Worm (Caenorhabditis elegans): ENCODE results near the gene str-256.

Gene str-256

DNA sequence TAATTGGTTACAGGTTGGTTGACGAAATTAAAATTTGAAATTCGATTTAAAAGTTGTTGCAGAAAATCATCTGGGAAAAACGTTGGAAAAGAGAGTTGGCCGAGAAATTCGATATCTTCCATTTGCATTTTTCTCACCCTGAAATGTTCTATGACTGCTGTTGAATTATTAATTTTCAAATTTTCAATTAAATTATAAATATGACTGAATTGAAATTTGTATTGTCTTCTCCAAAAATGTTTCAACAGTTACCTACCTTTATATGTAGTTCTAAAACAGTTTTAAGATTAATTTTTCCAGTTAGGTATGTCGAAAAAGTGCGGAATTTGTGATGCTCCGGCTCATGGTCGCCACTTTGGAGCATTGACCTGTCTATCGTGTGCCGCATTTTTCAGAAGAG is 14.4 kb downstream of the str-256 start, which contains the start of gene nhr-211:
TSS of gene nhr-211 (plus strand) at position 301 of the 400 bp plus-strand sequence.
- no peak for TF ChIP-seq dpl-1 (GFP tag; optimal IDR thresholded peaks at IDR 0.05)
- TF ChIP-seq lin-14 (GFP tag; optimal IDR thresholded peaks at IDR 0.05): no peak
- no peak for TF ChIP-seq fkh-10 (GFP tag; optimal IDR thresholded peaks at IDR 0.05)
- no peak for TF ChIP-seq skn-1 (tag; optimal IDR thresholded peaks at IDR 0.05)
- no peak for TF ChIP-seq elt-3 (tag; optimal IDR thresholded peaks at IDR 0.05)
- TF ChIP-seq nhr-19 (GFP tag; conservative IDR thresholded peaks at IDR 0.05): no peak
- no peak for TF ChIP-seq snpc-4 (tag; optimal IDR thresholded peaks at IDR 0.05)

DNA sequence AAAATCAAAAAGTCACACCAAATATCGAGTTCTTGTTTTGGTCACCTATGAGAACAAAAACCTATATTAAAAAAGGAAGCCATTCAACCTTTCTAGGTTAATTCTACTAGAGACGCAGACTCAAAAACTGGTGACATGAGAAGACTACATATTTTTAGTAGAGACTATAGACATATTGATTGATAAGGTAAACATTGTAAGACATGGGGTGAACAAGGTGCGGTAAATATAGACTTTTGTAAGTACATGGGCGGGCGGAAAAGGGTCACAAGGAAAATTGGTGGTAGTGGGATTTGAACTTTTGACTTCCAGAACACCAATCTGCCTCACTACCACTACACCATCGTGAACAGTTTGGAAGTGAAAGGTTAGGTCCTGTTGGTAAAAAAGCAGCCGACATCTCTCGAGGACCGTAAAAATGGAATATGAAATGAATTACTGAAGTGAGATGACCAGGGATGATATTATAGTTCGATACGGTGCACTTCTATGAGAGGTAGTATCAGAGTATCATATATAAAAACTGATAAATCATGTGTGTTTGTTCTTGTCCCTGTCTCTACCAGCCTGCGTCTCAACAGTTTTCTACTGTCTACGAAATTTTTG is 16.7 kb downstream of the str-256 start, which contains the start of gene nhr-212:
TSS of gene nhr-212 (plus strand) at position 573 of the 606 bp plus-strand sequence.
- TF ChIP-seq unc-86 (tag; optimal IDR thresholded peaks at IDR 0.05): no peak
- no peak for TF ChIP-seq swsn-7 (tag; optimal IDR thresholded peaks at IDR 0.05)
- TF ChIP-seq sox-4 (tag; optimal IDR thresholded peaks at IDR 0.05): no peak
- TF ChIP-seq jun-1 (tag; optimal IDR thresholded peaks at IDR 0.05): no peak
- peak; percentile 10 for TF ChIP-seq nhr-90 (tag; optimal IDR thresholded peaks at IDR 0.05; ENCODE audit: poor library complexity)
- TF ChIP-seq mdl-1 (tag; optimal IDR thresholded peaks at IDR 0.05): no peak
- no peak for TF ChIP-seq nhr-76 (tag; optimal IDR thresholded peaks at IDR 0.05)
- no peak for TF ChIP-seq nhr-11 (tag; optimal IDR thresholded peaks at IDR 0.05)
- TF ChIP-seq mef-2 (tag; optimal IDR thresholded peaks at IDR 0.05): no peak
- no peak for TF ChIP-seq xbp-1 (tag; optimal IDR thresholded peaks at IDR 0.05)
- no peak for TF ChIP-seq sptf-1 (tag; optimal IDR thresholded peaks at IDR 0.05)
- TF ChIP-seq lin-35 (GFP tag; optimal IDR thresholded peaks at IDR 0.05): peak in 1 of 2 experiments; percentile 53
- no peak for TF ChIP-seq lin-13 (GFP tag; optimal IDR thresholded peaks at IDR 0.05)
- TF ChIP-seq snu-23 (GFP tag; optimal IDR thresholded peaks at IDR 0.05): peak; percentile 18
- TF ChIP-seq ztf-11 (tag; optimal IDR thresholded peaks at IDR 0.05): no peak
- no peak for TF ChIP-seq ama-1 (optimal IDR thresholded peaks at IDR 0.05)
- no peak for TF ChIP-seq mab-9 (GFP tag; IDR thresholded peaks at IDR 0.05)
- TF ChIP-seq isw-1 (GFP tag; IDR thresholded peaks at IDR 0.05): no peak
- TF ChIP-seq nhr-28 (tag; optimal IDR thresholded peaks at IDR 0.05): no peak
- TF ChIP-seq pag-3 (tag; optimal IDR thresholded peaks at IDR 0.05; ENCODE audit: borderline replicate concordance, insufficient read depth): no peak
- TF ChIP-seq ceh-8 (GFP tag; optimal IDR thresholded peaks at IDR 0.05): no peak
- TF ChIP-seq pax-3 (tag; optimal IDR thresholded peaks at IDR 0.05): no peak
- TF ChIP-seq ceh-88 (GFP tag; IDR thresholded peaks at IDR 0.05): no peak
- TF ChIP-seq sup-37 (GFP tag; optimal IDR thresholded peaks at IDR 0.05): no peak
- TF ChIP-seq irx-1 (tag; optimal IDR thresholded peaks at IDR 0.05): no peak
- TF ChIP-seq ceh-90 (tag; optimal IDR thresholded peaks at IDR 0.05): no peak
- TF ChIP-seq ets-5 (GFP tag; IDR thresholded peaks at IDR 0.05): no peak
- TF ChIP-seq lin-14 (GFP tag; optimal IDR thresholded peaks at IDR 0.05): peak; percentile 73
- peak; percentile 63 for TF ChIP-seq nhr-85 (tag)
- peak; percentile 9 for TF ChIP-seq tbx-2 (tag; optimal IDR thresholded peaks at IDR 0.05)
- TF ChIP-seq blmp-1 (tag; optimal IDR thresholded peaks at IDR 0.05): no peak
- no peak for TF ChIP-seq lin-15B (tag; optimal IDR thresholded peaks at IDR 0.05)
- TF ChIP-seq unc-130 (tag; optimal IDR thresholded peaks at IDR 0.05): no peak
- no peak for TF ChIP-seq pqm-1 (tag; optimal IDR thresholded peaks at IDR 0.05)
- TF ChIP-seq efl-1 (optimal IDR thresholded peaks at IDR 0.05): no peak
- peak in 1 of 2 experiments; percentile 71 for TF ChIP-seq efl-1 (GFP tag; optimal IDR thresholded peaks at IDR 0.05 in 1 of 2)
- peak in 1 of 2 experiments; percentile 3 for TF ChIP-seq lsy-2 (tag; optimal IDR thresholded peaks at IDR 0.05)
- no peak for TF ChIP-seq nhr-237 (tag; optimal IDR thresholded peaks at IDR 0.05)
- TF ChIP-seq hlh-17 (GFP tag; optimal IDR thresholded peaks at IDR 0.05; ENCODE audit: borderline replicate concordance): no peak
- no peak for TF ChIP-seq aly-2 (tag; optimal IDR thresholded peaks at IDR 0.05)
- no peak for TF ChIP-seq skn-1 (tag; optimal IDR thresholded peaks at IDR 0.05)
- no peak for TF ChIP-seq hlh-4 (tag; optimal IDR thresholded peaks at IDR 0.05)
- no peak for TF ChIP-seq dsc-1 (tag; optimal IDR thresholded peaks at IDR 0.05)
- TF ChIP-seq ceh-82 (tag; optimal IDR thresholded peaks at IDR 0.05): no peak
- TF ChIP-seq egl-27 (tag; optimal IDR thresholded peaks at IDR 0.05): no peak
- no peak for TF ChIP-seq nhr-12 (tag; optimal IDR thresholded peaks at IDR 0.05)
- no peak for TF ChIP-seq unc-62 (GFP tag; optimal IDR thresholded peaks at IDR 0.05)

Data from whole organism, L1 larva.